Worm (Caenorhabditis elegans) whole organism, L1 larva: ENCODE measurements around the gene Y41E3.6.

Source experiments
- C04F5.9 ChIP-seq: sonication (generic microtip); optimal IDR thresholded peaks from 2 replicates; lab custom pipeline; 2016; ENCODE audit warnings: missing genetic modification characterization, missing compliant biosample characterization
- C16A3.4 ChIP-seq: fragments of 150-350 bp; optimal IDR thresholded peaks from 2 replicates; lab custom pipeline; 2014; ENCODE audit warnings: missing biosample characterization, missing genetic modification characterization
- C34B4.2 ChIP-seq: sonication (generic microtip); optimal IDR thresholded peaks from 2 replicates; lab custom pipeline; 2017; ENCODE audit warnings: mild to moderate bottlenecking, missing genetic modification characterization, missing compliant biosample characterization
- F16B12.6 ChIP-seq: fragments of 150-350 bp; optimal IDR thresholded peaks from 2 replicates; lab custom pipeline; 2014; ENCODE audit warnings: missing biosample characterization, missing genetic modification characterization
- aha-1 ChIP-seq: fragments of 150-350 bp; optimal IDR thresholded peaks from 2 replicates; lab custom pipeline; 2014; ENCODE audit warnings: missing biosample characterization, missing genetic modification characterization
- alr-1 ChIP-seq: fragments of 200-800 bp; sonication (Bioruptor generic); optimal IDR thresholded peaks from 2 replicates; lab custom pipeline; 2018; ENCODE audit warnings: borderline replicate concordance, mild to moderate bottlenecking, missing genetic modification characterization, missing compliant biosample characterization
- aly-2 ChIP-seq: fragments of 150-350 bp; optimal IDR thresholded peaks from 2 replicates; lab custom pipeline; 2014; ENCODE audit warnings: missing biosample characterization, missing genetic modification characterization
- ama-1 ChIP-seq: fragments of 150-350 bp; optimal IDR thresholded peaks from 2 replicates; lab custom pipeline; 2014
- blmp-1 ChIP-seq: fragments of 150-350 bp; optimal IDR thresholded peaks from 2 replicates; lab custom pipeline; 2014; ENCODE audit warnings: missing biosample characterization, missing genetic modification characterization
- ceh-63 ChIP-seq: fragments of 200-800 bp; sonication (Bioruptor generic); optimal IDR thresholded peaks from 2 replicates; lab custom pipeline; 2018; ENCODE audit warnings: mild to moderate bottlenecking, missing genetic modification characterization, missing compliant biosample characterization
- ceh-8 ChIP-seq: fragments of 200-800 bp; sonication (Bioruptor generic); optimal IDR thresholded peaks from 2 replicates; lab custom pipeline; 2018; ENCODE audit warnings: mild to moderate bottlenecking, missing genetic modification characterization, moderate library complexity, missing compliant biosample characterization
- ceh-88 ChIP-seq: fragments of 200-800 bp; sonication (Bioruptor generic); IDR thresholded peaks from 2 replicates; pipeline ENCODE4 v1.3.6; 2022; ENCODE audit warnings: missing genetic modification characterization, missing compliant biosample characterization
- ces-1 ChIP-seq: fragments of 150-350 bp; optimal IDR thresholded peaks from 2 replicates; lab custom pipeline; 2014; ENCODE audit warnings: missing biosample characterization, missing genetic modification reagents, missing genetic modification characterization
- dpl-1 ChIP-seq, 3 experiments: fragments of 150-350 bp in 2 of 3; sonication (generic microtip) in 1 of 3; optimal IDR thresholded peaks; 2 replicates each; lab custom pipeline; 2014 to 2017; ENCODE audit warnings: missing biosample characterization in 3 of 3, missing genetic modification characterization in 3 of 3, missing genetic modification reagents in 3 of 3
- dsc-1 ChIP-seq: sonication (generic microtip); optimal IDR thresholded peaks from 2 replicates; lab custom pipeline; 2016; ENCODE audit warnings: mild to moderate bottlenecking, missing genetic modification characterization, missing compliant biosample characterization
- efl-1 ChIP-seq, 4 experiments: fragments of 150-350 bp; optimal IDR thresholded peaks in 3 of 4; peaks in 1 of 4; 1 replicate in 1 of 4; 2 replicates in 3 of 4; lab custom pipeline; 2014; ENCODE audit warnings: missing biosample characterization in 2 of 4, missing genetic modification characterization in 2 of 4, missing genetic modification reagents in 2 of 4
- efl-3 ChIP-seq: fragments of 200-800 bp; sonication (Bioruptor generic); optimal IDR thresholded peaks from 2 replicates; lab custom pipeline; 2018; ENCODE audit warnings: mild to moderate bottlenecking, missing genetic modification characterization, missing compliant biosample characterization
- egl-13 ChIP-seq: sonication (generic microtip); optimal IDR thresholded peaks from 2 replicates; lab custom pipeline; 2016; ENCODE audit warnings: missing genotype, missing genetic modification reagents, missing genetic modification characterization, missing compliant biosample characterization
- fkh-4 ChIP-seq: sonication (generic microtip); optimal IDR thresholded peaks from 2 replicates; lab custom pipeline; 2016; ENCODE audit warnings: missing compliant biosample characterization, missing genetic modification characterization, borderline replicate concordance
- fkh-8 ChIP-seq: sonication (generic microtip); optimal IDR thresholded peaks from 2 replicates; lab custom pipeline; 2016; ENCODE audit warnings: mild to moderate bottlenecking, missing genetic modification characterization, missing compliant biosample characterization
- grh-1 ChIP-seq: fragments of 200-800 bp; sonication (Bioruptor generic); IDR thresholded peaks from 2 replicates; pipeline ENCODE4 v1.3.6; 2022; ENCODE audit warnings: missing genetic modification reagents, missing genetic modification characterization, missing compliant biosample characterization
- hlh-4 ChIP-seq: sonication (generic microtip); optimal IDR thresholded peaks from 2 replicates; lab custom pipeline; 2016; ENCODE audit warnings: mild to moderate bottlenecking, missing genetic modification characterization, missing compliant biosample characterization
- jun-1 ChIP-seq: fragments of 150-350 bp; optimal IDR thresholded peaks from 2 replicates; lab custom pipeline; 2014; ENCODE audit warnings: missing biosample characterization, missing genetic modification reagents, missing genetic modification characterization
- lin-13 ChIP-seq: fragments of 150-350 bp; optimal IDR thresholded peaks from 2 replicates; lab custom pipeline; 2014; ENCODE audit warnings: missing biosample characterization, missing genetic modification reagents, missing genetic modification characterization
- lin-15B ChIP-seq: fragments of 150-350 bp; sonication (generic microtip); optimal IDR thresholded peaks from 3 replicates; lab custom pipeline; 2014; ENCODE audit warnings: missing biosample characterization, missing genetic modification characterization
- lin-35 ChIP-seq, 2 experiments: fragments of 150-350 bp; optimal IDR thresholded peaks; 2 replicates each; lab custom pipeline; 2014; ENCODE audit warnings: missing biosample characterization in 2 of 2, missing genetic modification characterization in 2 of 2, missing genetic modification reagents in 2 of 2
- lin-39 ChIP-seq: fragments of 150-350 bp; optimal IDR thresholded peaks from 2 replicates; lab custom pipeline; 2014; ENCODE audit warnings: missing biosample characterization, missing genetic modification reagents, missing genetic modification characterization
- lsy-2 ChIP-seq, 2 experiments: fragments of 150-350 bp; optimal IDR thresholded peaks; 2 replicates each; lab custom pipeline; 2014; ENCODE audit warnings: missing biosample characterization in 2 of 2, missing genetic modification characterization in 2 of 2
- mab-9 ChIP-seq: fragments of 200-800 bp; sonication (Bioruptor generic); IDR thresholded peaks from 2 replicates; pipeline ENCODE4 v1.3.6; 2022; ENCODE audit warnings: missing genetic modification reagents, missing genetic modification characterization, missing compliant biosample characterization
- mdl-1 ChIP-seq, 2 experiments: fragments of 150-350 bp; optimal IDR thresholded peaks; 2 replicates each; lab custom pipeline; 2014 to 2017; ENCODE audit warnings: missing biosample characterization in 2 of 2, missing genetic modification characterization in 2 of 2, inconsistent platforms in 1 of 2
- mep-1 ChIP-seq: fragments of 150-350 bp; optimal IDR thresholded peaks from 2 replicates; lab custom pipeline; 2014; ENCODE audit warnings: missing biosample characterization, missing genetic modification characterization
- nhr-11 ChIP-seq: fragments of 150-350 bp; optimal IDR thresholded peaks from 2 replicates; lab custom pipeline; 2014; ENCODE audit warnings: missing biosample characterization, missing genetic modification characterization
- nhr-12 ChIP-seq: sonication (generic microtip); optimal IDR thresholded peaks from 2 replicates; lab custom pipeline; 2017; ENCODE audit warnings: missing biosample characterization, missing genetic modification characterization
- nhr-19 ChIP-seq: fragments of 200-800 bp; sonication (Bioruptor generic); conservative IDR thresholded peaks from 2 replicates; pipeline ENCODE4 v1.3.6; 2022; ENCODE audit warnings: missing genetic modification characterization, missing compliant biosample characterization
- nhr-20 ChIP-seq: sonication (generic microtip); optimal IDR thresholded peaks from 2 replicates; lab custom pipeline; 2016; ENCODE audit warnings: mild to moderate bottlenecking, missing genetic modification characterization, missing compliant biosample characterization
- nhr-28 ChIP-seq: fragments of 150-350 bp; optimal IDR thresholded peaks from 2 replicates; lab custom pipeline; 2014; ENCODE audit warnings: missing biosample characterization, missing genetic modification characterization
- nhr-47 ChIP-seq: sonication (generic microtip); optimal IDR thresholded peaks from 2 replicates; lab custom pipeline; 2016; ENCODE audit warnings: mild to moderate bottlenecking, missing genetic modification characterization, moderate library complexity, missing compliant biosample characterization
- nhr-71 ChIP-seq: sonication (generic microtip); optimal IDR thresholded peaks from 2 replicates; lab custom pipeline; 2016; ENCODE audit warnings: mild to moderate bottlenecking, missing genetic modification characterization, moderate library complexity, missing compliant biosample characterization
- nhr-76 ChIP-seq: sonication (generic microtip); optimal IDR thresholded peaks from 2 replicates; lab custom pipeline; 2017; ENCODE audit warnings: missing biosample characterization, missing genetic modification characterization
- nhr-77 ChIP-seq: fragments of 150-350 bp; optimal IDR thresholded peaks from 2 replicates; lab custom pipeline; 2014; ENCODE audit warnings: missing biosample characterization, missing genetic modification characterization
- nhr-85 ChIP-seq: sonication (generic microtip); peaks from one replicate; lab custom pipeline; 2016; ENCODE audit warnings: missing genetic modification characterization, inconsistent platforms, missing compliant biosample characterization
- nhr-90 ChIP-seq: sonication (generic microtip); optimal IDR thresholded peaks from 2 replicates; lab custom pipeline; 2016; ENCODE audit warnings: mild to moderate bottlenecking, missing genetic modification characterization, missing compliant biosample characterization; ENCODE audit not compliant: poor library complexity
- rnt-1 ChIP-seq: sonication (generic microtip); optimal IDR thresholded peaks from 2 replicates; lab custom pipeline; 2016; ENCODE audit warnings: mild to moderate bottlenecking, missing genetic modification characterization, moderate library complexity, missing compliant biosample characterization
- skn-1 ChIP-seq: fragments of 150-350 bp; optimal IDR thresholded peaks from 2 replicates; lab custom pipeline; 2014; ENCODE audit warnings: missing biosample characterization, missing genetic modification characterization
- snpc-4 ChIP-seq: fragments of 150-350 bp; optimal IDR thresholded peaks from 2 replicates; lab custom pipeline; 2014; ENCODE audit warnings: missing biosample characterization, missing genetic modification characterization
- snu-23 ChIP-seq: sonication (generic microtip); optimal IDR thresholded peaks from 2 replicates; lab custom pipeline; 2016; ENCODE audit warnings: missing genetic modification characterization, missing compliant biosample characterization
- sox-4 ChIP-seq: sonication (generic microtip); optimal IDR thresholded peaks from 2 replicates; lab custom pipeline; 2016; ENCODE audit warnings: missing genetic modification characterization, missing compliant biosample characterization
- swsn-7 ChIP-seq: sonication (generic microtip); optimal IDR thresholded peaks from 2 replicates; lab custom pipeline; 2016; ENCODE audit warnings: missing genetic modification characterization, missing compliant biosample characterization
- tbx-2 ChIP-seq: sonication (generic microtip); optimal IDR thresholded peaks from 2 replicates; lab custom pipeline; 2016; ENCODE audit warnings: missing genetic modification characterization, missing compliant biosample characterization
- tlp-1 ChIP-seq: fragments of 150-350 bp; optimal IDR thresholded peaks from 2 replicates; lab custom pipeline; 2014; ENCODE audit warnings: missing biosample characterization, missing genetic modification characterization
- unc-62 ChIP-seq: fragments of 150-350 bp; optimal IDR thresholded peaks from 2 replicates; lab custom pipeline; 2014; ENCODE audit warnings: missing biosample characterization, missing genetic modification reagents, missing genetic modification characterization
- xbp-1 ChIP-seq: sonication (generic microtip); optimal IDR thresholded peaks from 2 replicates; lab custom pipeline; 2016; ENCODE audit warnings: missing genetic modification characterization, missing compliant biosample characterization
- ztf-11 ChIP-seq, 2 experiments: sonication (generic microtip); optimal IDR thresholded peaks; 2 replicates each; lab custom pipeline; 2016 to 2017; ENCODE audit warnings: missing genetic modification characterization in 2 of 2, missing biosample characterization in 1 of 2, missing compliant biosample characterization in 1 of 2
- ztf-4 ChIP-seq: fragments of 150-350 bp; optimal IDR thresholded peaks from 2 replicates; lab custom pipeline; 2014; ENCODE audit warnings: missing biosample characterization, missing genetic modification characterization

Y41E3.6 gene

DNA sequence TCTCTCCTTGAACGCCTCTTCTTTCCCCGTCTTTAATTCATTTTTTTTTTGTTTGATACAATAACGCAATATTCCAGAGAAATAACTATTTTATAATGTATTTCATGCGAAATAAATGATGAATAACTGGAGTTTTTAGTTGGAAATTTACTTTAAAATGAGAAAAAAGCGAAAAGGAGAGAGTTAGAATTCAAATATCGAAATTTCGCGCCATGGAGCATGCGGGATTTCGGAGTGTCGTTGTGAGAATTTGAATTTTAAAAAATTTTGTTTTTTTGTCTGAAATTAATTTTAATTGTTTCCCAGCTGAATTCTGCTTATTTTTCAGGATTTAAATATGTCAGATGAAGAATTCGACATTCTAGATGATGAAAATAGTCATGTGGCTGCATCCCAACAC, 18.8 kb downstream of the Y41E3.6 start, which contains the start of gene fcd-2:
fcd-2 (plus strand) TSS at position 327 of the 400 bp plus-strand sequence.
- no peak for TF ChIP-seq aha-1 (tag; lab: Kevin White, UChicago)
- TF ChIP-seq nhr-85, result peak; percentile 66
- no peak for TF ChIP-seq nhr-12 (tag; lab: Kevin White, UChicago)
- peak; percentile 92 to 94 for TF ChIP-seq efl-1 (optimal IDR thresholded peaks at IDR 0.05; lab: Kevin White, UChicago)
- peak; percentile 91 to 99 for TF ChIP-seq efl-1 (GFP tag; optimal IDR thresholded peaks at IDR 0.05 in 1 of 2; lab: Kevin White, UChicago)
- TF ChIP-seq nhr-71, result peak; percentile 65
- peak; percentile 8 for TF ChIP-seq snpc-4 (tag; lab: Kevin White, UChicago)
- TF ChIP-seq tlp-1, result no peak
- peak; percentile 5 for TF ChIP-seq nhr-90 (tag; lab: Kevin White, UChicago)
- no peak for TF ChIP-seq nhr-76 (tag; lab: Kevin White, UChicago)
- TF ChIP-seq lsy-2 (tag; optimal IDR thresholded peaks at IDR 0.05; lab: Kevin White, UChicago), result peak; percentile 45 to 80
- peak; percentile 38 for TF ChIP-seq swsn-7 (tag; lab: Kevin White, UChicago)
- TF ChIP-seq ces-1, result no peak
- no peak for TF ChIP-seq mdl-1 (tag; optimal IDR thresholded peaks at IDR 0.05; lab: Kevin White, UChicago)
- no peak for TF ChIP-seq alr-1 (tag; lab: Kevin White, UChicago)
- TF ChIP-seq tbx-2, result peak; percentile 7
- TF ChIP-seq aly-2 (tag; lab: Kevin White, UChicago), result peak; percentile 18
- TF ChIP-seq hlh-4 (tag; lab: Kevin White, UChicago), result no peak
- TF ChIP-seq grh-1 (GFP tag; lab: Robert Waterston, UW), result no peak
- TF ChIP-seq efl-3 (GFP tag; lab: Kevin White, UChicago), result no peak
- TF ChIP-seq nhr-19 (GFP tag; lab: Robert Waterston, UW), result no peak
- no peak for TF ChIP-seq ztf-4 (tag; lab: Kevin White, UChicago)
- TF ChIP-seq skn-1 (tag; lab: Kevin White, UChicago), result peak; percentile 73
- no peak for TF ChIP-seq ama-1 (lab: Kevin White, UChicago)
- peak; percentile 10 for TF ChIP-seq nhr-77 (tag; lab: Kevin White, UChicago)
- TF ChIP-seq unc-62, result no peak
- no peak for TF ChIP-seq ceh-8
- no peak for TF ChIP-seq nhr-11
- TF ChIP-seq F16B12.6 (tag; lab: Kevin White, UChicago), result peak; percentile 58
- peak; percentile 30 for TF ChIP-seq lin-13 (GFP tag; lab: Kevin White, UChicago)
- TF ChIP-seq dpl-1 (GFP tag; optimal IDR thresholded peaks at IDR 0.05; lab: Kevin White, UChicago), result peak; percentile 89 to 93 (median 89)
- TF ChIP-seq fkh-4 (tag; lab: Kevin White, UChicago), result no peak
- TF ChIP-seq ceh-63 (GFP tag; lab: Kevin White, UChicago), result no peak
- peak; percentile 65 for TF ChIP-seq C16A3.4 (tag; lab: Kevin White, UChicago)
- peak; percentile 6 for TF ChIP-seq fkh-8 (tag; lab: Kevin White, UChicago)
- TF ChIP-seq lin-35 (GFP tag; optimal IDR thresholded peaks at IDR 0.05; lab: Kevin White, UChicago), result peak; percentile 89 to 95
- TF ChIP-seq nhr-20 (tag; lab: Kevin White, UChicago), result peak; percentile 34
- TF ChIP-seq egl-13 (tag; lab: Kevin White, UChicago), result peak; percentile 4
- TF ChIP-seq ztf-11 (tag; optimal IDR thresholded peaks at IDR 0.05; lab: Kevin White, UChicago), result no peak
- TF ChIP-seq C04F5.9 (tag; lab: Kevin White, UChicago), result no peak
- TF ChIP-seq sox-4, result no peak
- no peak for TF ChIP-seq nhr-28
- no peak for TF ChIP-seq ceh-88
- peak; percentile 79 for TF ChIP-seq mep-1
- no peak for TF ChIP-seq C34B4.2
- peak; percentile 64 for TF ChIP-seq lin-15B (tag; lab: Kevin White, UChicago)
- TF ChIP-seq lin-39, result no peak
- TF ChIP-seq xbp-1 (tag; lab: Kevin White, UChicago), result peak; percentile 59
- TF ChIP-seq blmp-1 (tag; lab: Kevin White, UChicago), result peak; percentile 66
- peak; percentile 58 for TF ChIP-seq snu-23 (GFP tag; lab: Kevin White, UChicago)
- TF ChIP-seq dsc-1 (tag; lab: Kevin White, UChicago), result peak; percentile 0
- TF ChIP-seq rnt-1 (tag; lab: Kevin White, UChicago), result peak; percentile 35
- peak; percentile 56 for TF ChIP-seq nhr-47 (tag; lab: Kevin White, UChicago)
- no peak for TF ChIP-seq jun-1 (tag; lab: Kevin White, UChicago)
- TF ChIP-seq mab-9 (GFP tag; lab: Robert Waterston, UW), result no peak
